Fruit fly (Drosophila melanogaster): Measurements from ENCODE around the gene CG5280.

Gene CG5280

dm6 chr3L:9033999-9034626 is 44.1 kb upstream of the CG5280 start (continued):
- TF ChIP-seq Hsf (GFP tag; optimal IDR thresholded peaks at IDR 0.05) (peak; percentile 6), zfh2 (GFP tag; optimal IDR thresholded peaks at IDR 0.05) (no peak), CG12769 (tag; optimal IDR thresholded peaks at IDR 0.05) (no peak), CG10431 (GFP tag; optimal IDR thresholded peaks at IDR 0.05) (no peak), Dll (GFP tag; IDR thresholded peaks at IDR 0.05; ENCODE audit: partially characterized antibody) (no peak), CTCF (GFP tag; optimal IDR thresholded peaks at IDR 0.05) (no peak), Rfx (GFP tag; IDR thresholded peaks at IDR 0.05) (0 out of 2 replicates have a peak, but pooled peaks have one; percentile 26), CG11247 (GFP tag; IDR thresholded peaks at IDR 0.05) (no peak), Bdp1 (GFP tag; optimal IDR thresholded peaks at IDR 0.05) (no peak), Hmr (GFP tag; optimal IDR thresholded peaks at IDR 0.05) (no peak), Nf-YA (GFP tag; IDR thresholded peaks at IDR 0.05) (0 out of 2 replicates have a peak, but pooled peaks have one; percentile 28), pnt (GFP tag; optimal IDR thresholded peaks at IDR 0.05) (no peak), YL-1 (GFP tag; optimal IDR thresholded peaks at IDR 0.05) (no peak), Oaz (GFP tag; IDR thresholded peaks at IDR 0.05) (no peak), CG9797 (GFP tag; optimal IDR thresholded peaks at IDR 0.05) (no peak), CG33213 (GFP tag; optimal IDR thresholded peaks at IDR 0.05) (peak; percentile 54), usp (GFP tag; optimal IDR thresholded peaks at IDR 0.05) (no peak), CG1603 (tag; optimal IDR thresholded peaks at IDR 0.05) (peak; percentile 0), tx (GFP tag; optimal IDR thresholded peaks at IDR 0.05) (peak; percentile 8), Camta (GFP tag; optimal IDR thresholded peaks at IDR 0.05) (peak; percentile 31), mam (GFP tag; optimal IDR thresholded peaks at IDR 0.05) (no peak), Lhr (GFP tag; optimal IDR thresholded peaks at IDR 0.05) (no peak), Bgb (GFP tag; IDR thresholded peaks at IDR 0.05; ENCODE audit: partially characterized antibody) (no peak), CG8089 (GFP tag; optimal IDR thresholded peaks at IDR 0.05) (peak; percentile 42), CG12659 (GFP tag; optimal IDR thresholded peaks at IDR 0.05) (no peak), lilli (GFP tag; optimal IDR thresholded peaks at IDR 0.05) (peak; percentile 22), maf-S (GFP tag; optimal IDR thresholded peaks at IDR 0.05) (no peak), HLH54F (GFP tag; optimal IDR thresholded peaks at IDR 0.05) (no peak), CG17912 (GFP tag; optimal IDR thresholded peaks at IDR 0.05) (no peak), pros (GFP tag; optimal IDR thresholded peaks at IDR 0.05) (no peak), sens-2 (GFP tag; IDR thresholded peaks at IDR 0.05) (peak; percentile 48; the same call in 1 of the 2 replicates), lab (GFP tag; optimal IDR thresholded peaks at IDR 0.05) (peak; percentile 51), CG18619 (GFP tag; optimal IDR thresholded peaks at IDR 0.05) (no peak), wek (GFP tag; optimal IDR thresholded peaks at IDR 0.05) (no peak), otp (GFP tag; IDR thresholded peaks at IDR 0.05) (peak; percentile 72; the same call in 2 of the 3 replicates), CG18764 (GFP tag; optimal IDR thresholded peaks at IDR 0.05) (peak; percentile 55), corto (GFP tag; optimal IDR thresholded peaks at IDR 0.05) (peak; percentile 28), CG14050 (GFP tag; IDR thresholded peaks at IDR 0.05) (peak; percentile 15; the same call in 1 of the 3 replicates), MESR4 (GFP tag; optimal IDR thresholded peaks at IDR 0.05) (no peak), CG11398 (GFP tag; optimal IDR thresholded peaks at IDR 0.05) (peak; percentile 5), lola (GFP tag; optimal IDR thresholded peaks at IDR 0.05) (peak in 1 of 3 experiments; percentile 72), HmgZ (tag; optimal IDR thresholded peaks at IDR 0.05) (no peak), CrebB (tag; optimal IDR thresholded peaks at IDR 0.05) (no peak), sr (GFP tag; IDR thresholded peaks at IDR 0.05) (no peak), CG3995 (GFP tag; optimal IDR thresholded peaks at IDR 0.05) (no peak), exex (tag; optimal IDR thresholded peaks at IDR 0.05) (no peak), ranshi (GFP tag; IDR thresholded peaks at IDR 0.05) (peak; percentile 72), CG31441 (GFP tag; IDR thresholded peaks at IDR 0.05) (peak; percentile 57), CG10147 (GFP tag; optimal IDR thresholded peaks at IDR 0.05) (peak; percentile 25), CG7372 (GFP tag; IDR thresholded peaks at IDR 0.05) (peak; percentile 17)
